ENCODE assay signal across 5 worm cellular contexts in genomic region chrV:7437538-7437937, ce11.
TF ChIP-seq lines count a peak whose summit lies in the region.

TSS of gene F25E5.9 (minus strand) at chrV:7437919.

TF ChIP-seq in whole organism, L1 larva, 84 proteins besides CTCF, POLR2A, EP300 and RAD21 (continues in another document):
- TF ChIP-seq ceh-82 (tag; optimal IDR thresholded peaks at IDR 0.05; lab: Kevin White, UChicago) = peak in 1 of 3 experiments; percentile 25
- TF ChIP-seq aly-2 (tag; optimal IDR thresholded peaks at IDR 0.05; lab: Kevin White, UChicago) = no peak
- no peak for TF ChIP-seq jun-1 (tag; optimal IDR thresholded peaks at IDR 0.05; lab: Kevin White, UChicago)
- peak; percentile 86 for TF ChIP-seq lin-14 (GFP tag; optimal IDR thresholded peaks at IDR 0.05; lab: Kevin White, UChicago)
- TF ChIP-seq fkh-8 (tag; optimal IDR thresholded peaks at IDR 0.05; lab: Kevin White, UChicago) = peak; percentile 29
- TF ChIP-seq fkh-10 (GFP tag; optimal IDR thresholded peaks at IDR 0.05; lab: Kevin White, UChicago) = peak; percentile 38
- no peak for TF ChIP-seq pax-3 (tag; optimal IDR thresholded peaks at IDR 0.05; lab: Kevin White, UChicago)
- TF ChIP-seq nhr-20 (tag; optimal IDR thresholded peaks at IDR 0.05; lab: Kevin White, UChicago) = no peak
- peak in 1 of 2 experiments; percentile 27 for TF ChIP-seq lsy-2 (tag; optimal IDR thresholded peaks at IDR 0.05; lab: Kevin White, UChicago)
- no peak for TF ChIP-seq nhr-12 (tag; optimal IDR thresholded peaks at IDR 0.05; lab: Kevin White, UChicago)
- TF ChIP-seq sup-37 (GFP tag; optimal IDR thresholded peaks at IDR 0.05; lab: Kevin White, UChicago) = no peak
- TF ChIP-seq pag-3 (tag; optimal IDR thresholded peaks at IDR 0.05; lab: Kevin White, UChicago; ENCODE audit: borderline replicate concordance, insufficient read depth) = no peak
- peak; percentile 5 for TF ChIP-seq unc-86 (tag; optimal IDR thresholded peaks at IDR 0.05; lab: Kevin White, UChicago)
- peak in 1 of 2 experiments; percentile 11 for TF ChIP-seq efl-1 (optimal IDR thresholded peaks at IDR 0.05; lab: Kevin White, UChicago)
- TF ChIP-seq efl-1 (GFP tag; optimal IDR thresholded peaks at IDR 0.05 in 1 of 2; lab: Kevin White, UChicago) = no peak
- TF ChIP-seq dpl-1 (GFP tag; optimal IDR thresholded peaks at IDR 0.05; lab: Kevin White, UChicago) = peak in 1 of 3 experiments; percentile 11
- peak; percentile 2 for TF ChIP-seq dsc-1 (tag; optimal IDR thresholded peaks at IDR 0.05; lab: Kevin White, UChicago)
- TF ChIP-seq skn-1 (tag; optimal IDR thresholded peaks at IDR 0.05; lab: Kevin White, UChicago) = no peak

TF ChIP-seq in whole organism, L2 larva, 48 proteins besides CTCF, POLR2A, EP300 and RAD21 (continues in another document):
- TF ChIP-seq ztf-11 (tag; optimal IDR thresholded peaks at IDR 0.05; lab: Kevin White, UChicago) = no peak
- no peak for TF ChIP-seq sma-3 (GFP tag; optimal IDR thresholded peaks at IDR 0.05; lab: Kevin White, UChicago)
- no peak for TF ChIP-seq zag-1 (tag; optimal IDR thresholded peaks at IDR 0.05; lab: Kevin White, UChicago)
- TF ChIP-seq unc-39 (tag; optimal IDR thresholded peaks at IDR 0.05; lab: Kevin White, UChicago) = no peak
- no peak for TF ChIP-seq fos-1 (tag; optimal IDR thresholded peaks at IDR 0.05; lab: Kevin White, UChicago)
- TF ChIP-seq mdl-1 (tag; optimal IDR thresholded peaks at IDR 0.05; lab: Kevin White, UChicago) = peak in 1 of 2 experiments; percentile 43
- peak; percentile 52 for TF ChIP-seq Y55F3AM.14 (GFP tag; optimal IDR thresholded peaks at IDR 0.05; lab: Kevin White, UChicago)
- no peak for TF ChIP-seq nhr-11 (tag; optimal IDR thresholded peaks at IDR 0.05; lab: Kevin White, UChicago)
- TF ChIP-seq skn-1 (tag; optimal IDR thresholded peaks at IDR 0.05; lab: Kevin White, UChicago) = no peak
- no peak for TF ChIP-seq ceh-82 (tag; optimal IDR thresholded peaks at IDR 0.05; lab: Kevin White, UChicago)
- no peak for TF ChIP-seq crh-2 (tag; optimal IDR thresholded peaks at IDR 0.05; lab: Kevin White, UChicago)
- no peak for TF ChIP-seq ztf-1 (GFP tag; conservative IDR thresholded peaks at IDR 0.05; lab: Robert Waterston, UW)
- TF ChIP-seq dmd-4 (tag; optimal IDR thresholded peaks at IDR 0.05; lab: Kevin White, UChicago) = no peak
- peak; percentile 70 for TF ChIP-seq unc-55 (GFP tag; optimal IDR thresholded peaks at IDR 0.05; lab: Kevin White, UChicago)
- no peak for TF ChIP-seq nhr-237 (tag; optimal IDR thresholded peaks at IDR 0.05; lab: Kevin White, UChicago)
- TF ChIP-seq lin-13 (GFP tag; optimal IDR thresholded peaks at IDR 0.05; lab: Kevin White, UChicago) = no peak
- TF ChIP-seq sma-9 (GFP tag; optimal IDR thresholded peaks at IDR 0.05; lab: Kevin White, UChicago) = no peak
- no peak for TF ChIP-seq sma-9 (tag; optimal IDR thresholded peaks at IDR 0.05; lab: Kevin White, UChicago)
- TF ChIP-seq lsy-2 (tag; optimal IDR thresholded peaks at IDR 0.05; lab: Kevin White, UChicago) = peak in 1 of 2 experiments; percentile 34
- no peak for TF ChIP-seq nhr-21 (tag; optimal IDR thresholded peaks at IDR 0.05; lab: Kevin White, UChicago)

TF ChIP-seq in whole organism, L3 larva, 47 proteins besides CTCF, POLR2A, EP300 and RAD21:
- TF ChIP-seq pqm-1 (tag; optimal IDR thresholded peaks at IDR 0.05; lab: Kevin White, UChicago) (no peak), fkh-10 (GFP tag; optimal IDR thresholded peaks at IDR 0.05; lab: Kevin White, UChicago) (peak; percentile 28), elt-1 (tag; optimal IDR thresholded peaks at IDR 0.05; lab: Kevin White, UChicago) (no peak), nfya-1 (tag; optimal IDR thresholded peaks at IDR 0.05; lab: Kevin White, UChicago; ENCODE audit: insufficient read depth) (peak; percentile 51), sea-2 (GFP tag; optimal IDR thresholded peaks at IDR 0.05; lab: Kevin White, UChicago) (no peak), egl-27 (tag; optimal IDR thresholded peaks at IDR 0.05; lab: Kevin White, UChicago) (no peak), lin-39 (tag; optimal IDR thresholded peaks at IDR 0.05; lab: Kevin White, UChicago) (peak; percentile 3), nhr-23 (tag; optimal IDR thresholded peaks at IDR 0.05; lab: Kevin White, UChicago) (no peak), nhr-11 (tag; optimal IDR thresholded peaks at IDR 0.05; lab: Kevin White, UChicago) (no peak), lin-15B (tag; optimal IDR thresholded peaks at IDR 0.05; lab: Kevin White, UChicago) (peak; percentile 7), unc-62 (GFP tag; optimal IDR thresholded peaks at IDR 0.05; lab: Kevin White, UChicago) (no peak), ceh-28 (tag; optimal IDR thresholded peaks at IDR 0.05; lab: Kevin White, UChicago) (no peak), snpc-4 (tag; optimal IDR thresholded peaks at IDR 0.05; lab: Kevin White, UChicago) (peak; percentile 32), ama-1 (optimal IDR thresholded peaks at IDR 0.05; lab: Kevin White, UChicago) (peak; percentile 10)

TF ChIP-seq in whole organism, L4 larva, 104 proteins besides CTCF, POLR2A, EP300 and RAD21 (continues in another document):
- 0 out of 2 replicates have a peak, but pooled peaks have one; percentile 11 for TF ChIP-seq tra-1 (GFP tag; IDR thresholded peaks at IDR 0.05; lab: Robert Waterston, UW)
- TF ChIP-seq nhr-237 (tag; optimal IDR thresholded peaks at IDR 0.05; lab: Kevin White, UChicago) = no peak
- TF ChIP-seq ztf-7 (tag; optimal IDR thresholded peaks at IDR 0.05; lab: Kevin White, UChicago) = no peak
- TF ChIP-seq D1046.2 (GFP tag; IDR thresholded peaks at IDR 0.05; lab: Robert Waterston, UW) = 0 out of 2 replicates have a peak, but pooled peaks have one; percentile 40
- no peak for TF ChIP-seq F44E2.7 (GFP tag; IDR thresholded peaks at IDR 0.05; lab: Robert Waterston, UW)
- no peak for TF ChIP-seq nhr-25 (tag; optimal IDR thresholded peaks at IDR 0.05; lab: Kevin White, UChicago; ENCODE audit: borderline replicate concordance, insufficient read depth)
- TF ChIP-seq spr-1 (tag; optimal IDR thresholded peaks at IDR 0.05; lab: Kevin White, UChicago) = no peak
- no peak for TF ChIP-seq tag-97 (GFP tag; IDR thresholded peaks at IDR 0.05; lab: Robert Waterston, UW)
- no peak for TF ChIP-seq F37D6.2 (tag; optimal IDR thresholded peaks at IDR 0.05; lab: Kevin White, UChicago)
- no peak for TF ChIP-seq zfp-3 (GFP tag; conservative IDR thresholded peaks at IDR 0.05; lab: Robert Waterston, UW)
- no peak for TF ChIP-seq lin-15B (tag; optimal IDR thresholded peaks at IDR 0.05; lab: Kevin White, UChicago)
- 0 out of 2 replicates have a peak, but pooled peaks have one; percentile 34 for TF ChIP-seq saeg-2 (GFP tag; IDR thresholded peaks at IDR 0.05; lab: Robert Waterston, UW)
- TF ChIP-seq egl-27 (tag; optimal IDR thresholded peaks at IDR 0.05; lab: Kevin White, UChicago) = no peak
- TF ChIP-seq pqm-1 (tag; optimal IDR thresholded peaks at IDR 0.05; lab: Kevin White, UChicago) = no peak
- no peak for TF ChIP-seq mxl-2 (GFP tag; conservative IDR thresholded peaks at IDR 0.05; lab: Robert Waterston, UW)
- 0 out of 2 replicates have a peak, but pooled peaks have one; percentile 12 for TF ChIP-seq set-16 (GFP tag; IDR thresholded peaks at IDR 0.05; lab: Robert Waterston, UW)
- no peak for TF ChIP-seq zip-11 (GFP tag; IDR thresholded peaks at IDR 0.05; lab: Robert Waterston, UW)
- TF ChIP-seq unc-130 (GFP tag; optimal IDR thresholded peaks at IDR 0.05; lab: Kevin White, UChicago) = no peak
- TF ChIP-seq skn-1 (tag; optimal IDR thresholded peaks at IDR 0.05; lab: Kevin White, UChicago) = no peak
- peak; percentile 7 for TF ChIP-seq hlh-11 (tag; optimal IDR thresholded peaks at IDR 0.05; lab: Kevin White, UChicago)
- TF ChIP-seq Y48G9A.11 (GFP tag; IDR thresholded peaks at IDR 0.05; lab: Robert Waterston, UW) = no peak
- TF ChIP-seq snpc-1.2 (GFP tag; IDR thresholded peaks at IDR 0.05; lab: Robert Waterston, UW) = no peak
- TF ChIP-seq lin-13 (GFP tag; optimal IDR thresholded peaks at IDR 0.05; lab: Kevin White, UChicago) = no peak

TF ChIP-seq in whole organism, young adult, 124 proteins besides CTCF, POLR2A, EP300 and RAD21:
- TF ChIP-seq zim-3 (tag; optimal IDR thresholded peaks at IDR 0.05; lab: Kevin White, UChicago) (no peak), nhr-80 (tag; optimal IDR thresholded peaks at IDR 0.05; lab: Kevin White, UChicago) (no peak), lir-1 (GFP tag; conservative IDR thresholded peaks at IDR 0.05; lab: Robert Waterston, UW) (no peak), ztf-25 (GFP tag; IDR thresholded peaks at IDR 0.05; lab: Robert Waterston, UW) (no peak), mcd-1 (GFP tag; IDR thresholded peaks at IDR 0.05; lab: Robert Waterston, UW) (peak; percentile 18; the same call in 1 of the 2 replicates), unc-130 (GFP tag; optimal IDR thresholded peaks at IDR 0.05; lab: Kevin White, UChicago) (no peak), B0261.1 (tag; optimal IDR thresholded peaks at IDR 0.05; lab: Kevin White, UChicago) (no peak), ztf-28 (GFP tag; IDR thresholded peaks at IDR 0.05; lab: Robert Waterston, UW) (no peak), egl-44 (GFP tag; IDR thresholded peaks at IDR 0.05; lab: Robert Waterston, UW) (no peak), F52B5.7 (tag; optimal IDR thresholded peaks at IDR 0.05; lab: Kevin White, UChicago) (peak; percentile 10), sptf-2 (GFP tag; optimal IDR thresholded peaks at IDR 0.05; lab: Kevin White, UChicago) (no peak), gei-17 (GFP tag; optimal IDR thresholded peaks at IDR 0.05; lab: Kevin White, UChicago) (no peak), T07F8.4 (tag; optimal IDR thresholded peaks at IDR 0.05; lab: Kevin White, UChicago) (no peak), rec-8 (tag; optimal IDR thresholded peaks at IDR 0.05; lab: Kevin White, UChicago) (no peak), ets-4 (GFP tag; optimal IDR thresholded peaks at IDR 0.05; lab: Kevin White, UChicago) (no peak), D2030.7 (GFP tag; IDR thresholded peaks at IDR 0.05; lab: Robert Waterston, UW) (no peak), pbrm-1 (GFP tag; IDR thresholded peaks at IDR 0.05; lab: Robert Waterston, UW) (no peak), F10E7.11 (tag; optimal IDR thresholded peaks at IDR 0.05; lab: Kevin White, UChicago) (peak; percentile 63), K11D2.4 (GFP tag; IDR thresholded peaks at IDR 0.05; lab: Robert Waterston, UW) (0 out of 2 replicates have a peak, but pooled peaks have one; percentile 16), lin-35 (GFP tag; optimal IDR thresholded peaks at IDR 0.05; lab: Kevin White, UChicago) (no peak), hrde-1 (tag; optimal IDR thresholded peaks at IDR 0.05; lab: Kevin White, UChicago; ENCODE audit: borderline replicate concordance) (no peak)
